Worm (Caenorhabditis elegans): Measurements from ENCODE around the gene T24H7.2.

T24H7.2 gene

DNA sequence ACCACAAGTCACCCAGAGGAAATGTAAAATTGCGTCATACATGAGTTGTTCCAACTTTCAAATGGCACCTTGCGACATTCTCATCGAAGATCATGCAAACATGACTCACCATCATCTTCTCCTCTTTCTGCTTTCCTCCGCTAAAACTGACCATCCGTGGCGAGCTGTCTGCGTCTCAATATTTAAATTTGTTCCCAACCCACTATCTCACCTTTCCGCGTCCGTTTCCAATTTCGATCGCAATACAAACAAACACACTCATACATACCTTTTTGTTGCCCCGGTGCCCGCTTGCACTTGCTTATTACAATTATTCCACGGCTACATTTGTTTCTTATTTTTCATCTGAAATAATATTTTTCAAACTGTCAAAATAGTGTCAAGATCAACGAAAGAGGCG lies 13.6 kb downstream of the T24H7.2 start, which contains the start of gene nmgp-1:
TSS of gene nmgp-1 (plus strand) at position 174 of the 400 bp plus-strand sequence.
- TF ChIP-seq mls-2 (tag; optimal IDR thresholded peaks at IDR 0.05) (no peak), mab-5 (tag; optimal IDR thresholded peaks at IDR 0.05) (no peak), pha-4 (tag; optimal IDR thresholded peaks at IDR 0.05) (peak; percentile 13), sem-2 (GFP tag; optimal IDR thresholded peaks at IDR 0.05) (no peak), flh-1 (GFP tag; optimal IDR thresholded peaks at IDR 0.05) (no peak), zip-8 (tag; optimal IDR thresholded peaks at IDR 0.05) (peak; percentile 35)

DNA sequence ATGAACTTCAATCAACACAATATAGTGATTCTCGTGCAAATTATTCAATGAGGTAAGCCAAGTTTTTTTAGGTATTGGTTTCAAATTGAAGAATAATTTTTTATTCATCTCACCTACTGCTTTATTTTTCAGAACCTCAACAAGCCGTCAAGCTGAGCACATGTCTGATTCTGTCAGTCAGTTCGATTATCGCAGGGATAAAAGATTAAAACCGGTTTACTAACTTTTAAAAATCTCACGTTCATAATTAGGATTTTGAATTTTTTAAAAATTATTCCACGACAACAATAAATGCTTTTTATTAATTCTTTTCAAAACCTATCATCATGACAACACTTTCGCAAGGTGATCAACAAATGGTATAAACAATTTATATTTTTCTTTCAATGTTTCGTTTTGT lies 15.1 kb downstream of the T24H7.2 start, which contains the start of gene F13H8.12:
TSS of gene F13H8.12 (plus strand) at position 301 of the 400 bp plus-strand sequence.
- no peak for TF ChIP-seq ham-2 (GFP tag; optimal IDR thresholded peaks at IDR 0.05)

DNA sequence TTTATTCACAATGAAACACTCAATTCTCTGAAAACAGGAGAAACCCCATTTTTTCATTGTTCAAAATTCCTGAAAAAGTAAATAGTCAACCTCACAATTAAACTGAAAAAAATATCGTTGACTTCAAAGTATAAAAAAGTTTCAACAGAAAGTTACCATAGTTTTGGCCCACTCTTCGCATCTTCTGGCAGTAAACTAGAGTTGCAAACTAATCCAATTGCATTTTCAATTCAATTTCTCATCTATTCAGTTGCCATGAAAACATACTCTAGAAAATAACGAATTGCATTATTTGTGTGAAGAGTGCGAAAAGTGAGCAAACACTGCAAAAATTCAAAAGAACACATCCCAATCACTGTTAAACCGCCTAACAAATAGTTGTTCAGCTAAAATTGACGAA lies 16.6 kb downstream of the T24H7.2 start, which contains the start of gene F13H8.3:
TSS of gene F13H8.3 (plus strand) at position 301 of the 400 bp plus-strand sequence.
- TF ChIP-seq tbx-8 (GFP tag; optimal IDR thresholded peaks at IDR 0.05) (no peak), mab-5 (tag; optimal IDR thresholded peaks at IDR 0.05) (no peak), elt-1 (tag; optimal IDR thresholded peaks at IDR 0.05; ENCODE audit: borderline replicate concordance, insufficient read depth) (no peak), nhr-12 (tag; optimal IDR thresholded peaks at IDR 0.05) (no peak), mls-2 (tag; optimal IDR thresholded peaks at IDR 0.05) (no peak), ceh-83 (GFP tag; optimal IDR thresholded peaks at IDR 0.05) (no peak), drap-1 (GFP tag; optimal IDR thresholded peaks at IDR 0.05) (no peak), mep-1 (tag; optimal IDR thresholded peaks at IDR 0.05) (no peak), snpc-4 (tag; optimal IDR thresholded peaks at IDR 0.05) (no peak), blmp-1 (tag; optimal IDR thresholded peaks at IDR 0.05) (no peak), ham-2 (GFP tag; optimal IDR thresholded peaks at IDR 0.05) (no peak), lsy-2 (tag; optimal IDR thresholded peaks at IDR 0.05) (no peak), hlh-1 (tag; optimal IDR thresholded peaks at IDR 0.05) (no peak), sptf-1 (tag; optimal IDR thresholded peaks at IDR 0.05) (no peak), bed-3 (GFP tag; optimal IDR thresholded peaks at IDR 0.05) (no peak), flh-1 (GFP tag; optimal IDR thresholded peaks at IDR 0.05) (no peak), nhr-237 (tag; optimal IDR thresholded peaks at IDR 0.05) (no peak)

DNA sequence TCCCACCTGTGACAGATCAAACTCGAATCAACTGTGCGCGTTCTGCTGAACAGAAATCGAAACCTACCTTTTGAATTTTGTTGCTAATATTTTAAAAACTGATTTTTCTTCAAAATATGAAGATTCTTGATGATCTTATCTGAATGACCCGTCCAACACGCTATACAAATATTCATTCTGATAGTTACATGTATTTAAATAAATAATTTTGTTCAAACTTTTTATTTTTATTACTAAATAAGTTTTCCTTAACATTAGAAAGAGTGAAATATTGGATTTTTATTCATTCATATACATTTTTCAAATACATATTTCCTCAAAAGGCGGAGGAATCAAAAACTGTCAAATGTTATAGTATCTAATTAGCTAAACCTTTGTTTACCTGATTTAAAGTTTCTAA lies 20.9 kb downstream of the T24H7.2 start, which contains the start of gene F13H8.8:
TSS of gene F13H8.8 (minus strand) at position 101 of the 400 bp plus-strand sequence.
- no peak for TF ChIP-seq lin-32 (GFP tag; optimal IDR thresholded peaks at IDR 0.05)
- no peak for TF ChIP-seq elt-1 (tag; optimal IDR thresholded peaks at IDR 0.05; ENCODE audit: borderline replicate concordance, insufficient read depth)
- no peak for TF ChIP-seq ces-1 (GFP tag; optimal IDR thresholded peaks at IDR 0.05)
- TF ChIP-seq nhr-28 (tag; optimal IDR thresholded peaks at IDR 0.05), result no peak
- TF ChIP-seq sem-2 (GFP tag; optimal IDR thresholded peaks at IDR 0.05), result no peak
- no peak for TF ChIP-seq lin-13 (tag; optimal IDR thresholded peaks at IDR 0.05)
- no peak for TF ChIP-seq snpc-4 (tag; optimal IDR thresholded peaks at IDR 0.05)

DNA sequence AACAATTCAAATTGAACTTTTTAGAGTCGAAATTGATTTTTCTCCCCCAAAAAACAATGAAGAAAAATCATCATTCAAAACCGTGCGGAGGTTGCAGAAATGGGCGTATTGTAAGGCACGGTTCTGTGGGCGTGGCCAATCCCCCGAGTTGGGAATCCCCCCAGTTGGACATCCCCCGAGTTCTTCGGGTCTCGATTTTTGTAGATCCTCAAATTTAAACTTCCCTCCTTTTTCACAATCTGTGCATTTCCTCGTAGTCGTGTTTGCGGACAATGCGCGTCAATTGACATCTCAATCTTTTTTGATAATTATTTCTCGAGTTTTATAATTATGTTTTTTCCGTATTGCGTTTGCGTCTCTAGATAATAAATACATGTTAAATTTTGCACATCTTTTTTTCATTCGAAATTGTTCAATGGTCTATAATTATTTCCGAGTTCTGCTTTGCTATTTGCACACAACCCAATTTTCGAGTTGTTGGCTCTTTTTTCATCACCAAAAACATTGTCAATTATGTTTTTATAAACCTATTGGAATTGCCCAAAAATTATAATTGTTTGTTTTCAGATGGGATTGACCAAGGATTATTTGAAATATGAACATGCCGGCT lies 22.8 kb downstream of the T24H7.2 start, which contains the start of gene F13H8.2:
TSS of gene F13H8.2 (plus strand) at position 560 of the 610 bp plus-strand sequence.
- TF ChIP-seq sptf-1 (tag; optimal IDR thresholded peaks at IDR 0.05) (peak; percentile 12), sem-2 (GFP tag; optimal IDR thresholded peaks at IDR 0.05) (no peak), mls-2 (tag; optimal IDR thresholded peaks at IDR 0.05) (peak; percentile 9), ceh-43 (GFP tag; optimal IDR thresholded peaks at IDR 0.05) (peak; percentile 4), snpc-4 (tag; optimal IDR thresholded peaks at IDR 0.05) (no peak), mab-5 (tag; optimal IDR thresholded peaks at IDR 0.05) (no peak), ham-2 (GFP tag; optimal IDR thresholded peaks at IDR 0.05) (no peak), ceh-83 (GFP tag; optimal IDR thresholded peaks at IDR 0.05) (no peak), nhr-12 (tag; optimal IDR thresholded peaks at IDR 0.05) (no peak), ces-1 (GFP tag; optimal IDR thresholded peaks at IDR 0.05) (peak; percentile 93), mep-1 (tag; optimal IDR thresholded peaks at IDR 0.05) (peak; percentile 31), tbx-8 (GFP tag; optimal IDR thresholded peaks at IDR 0.05) (no peak), drap-1 (GFP tag; optimal IDR thresholded peaks at IDR 0.05) (no peak), flh-1 (GFP tag; optimal IDR thresholded peaks at IDR 0.05) (no peak), nhr-2 (tag; optimal IDR thresholded peaks at IDR 0.05) (no peak), pha-4 (tag; optimal IDR thresholded peaks at IDR 0.05) (peak; percentile 59), blmp-1 (tag; optimal IDR thresholded peaks at IDR 0.05) (no peak), nhr-76 (tag; optimal IDR thresholded peaks at IDR 0.05) (no peak), lsy-2 (tag; optimal IDR thresholded peaks at IDR 0.05) (peak; percentile 77), unc-120 (tag; optimal IDR thresholded peaks at IDR 0.05; ENCODE audit: poor library complexity, severe bottlenecking) (peak; percentile 27), elt-1 (tag; optimal IDR thresholded peaks at IDR 0.05; ENCODE audit: borderline replicate concordance, insufficient read depth) (no peak), M03D4.4 (tag; optimal IDR thresholded peaks at IDR 0.05) (no peak), hlh-1 (tag; optimal IDR thresholded peaks at IDR 0.05) (no peak), cnd-1 (tag; optimal IDR thresholded peaks at IDR 0.05) (peak; percentile 12), unc-39 (tag; optimal IDR thresholded peaks at IDR 0.05) (no peak), nhr-28 (tag; optimal IDR thresholded peaks at IDR 0.05) (no peak), nhr-237 (tag; optimal IDR thresholded peaks at IDR 0.05) (peak; percentile 44), lin-13 (tag; optimal IDR thresholded peaks at IDR 0.05) (peak; percentile 60), ceh-39 (tag; optimal IDR thresholded peaks at IDR 0.05) (peak; percentile 31), bed-3 (GFP tag; optimal IDR thresholded peaks at IDR 0.05) (no peak), unc-62 (GFP tag; optimal IDR thresholded peaks at IDR 0.05) (no peak), lin-32 (GFP tag; optimal IDR thresholded peaks at IDR 0.05) (no peak), elt-3 (tag; optimal IDR thresholded peaks at IDR 0.05) (no peak), ztf-11 (tag; optimal IDR thresholded peaks at IDR 0.05) (no peak), zip-8 (tag; optimal IDR thresholded peaks at IDR 0.05) (no peak)
